Worm (Caenorhabditis elegans) whole organism, L4 larva: Measurements from ENCODE around the gene col-96.

Experiments
- D1046.2 ChIP-seq: fragments of 200-800 bp; sonication (Bioruptor generic); IDR thresholded peaks from 2 replicates; pipeline ENCODE4 v1.3.6; 2022; ENCODE audit warnings: missing genetic modification characterization, missing compliant biosample characterization
- F26F4.8 ChIP-seq: fragments of 200-800 bp; sonication (Bioruptor generic); conservative IDR thresholded peaks from 2 replicates; pipeline ENCODE4 v1.3.6; 2022; ENCODE audit warnings: missing genetic modification characterization, missing compliant biosample characterization
- F37D6.2 ChIP-seq: sonication (generic microtip); optimal IDR thresholded peaks from 2 replicates; lab custom pipeline; 2016; ENCODE audit warnings: mild to moderate bottlenecking, missing genetic modification characterization, missing compliant biosample characterization
- T26A8.4 ChIP-seq: fragments of 200-800 bp; sonication (Bioruptor generic); IDR thresholded peaks from 2 replicates; pipeline ENCODE4 v1.3.6; 2022; ENCODE audit warnings: missing genetic modification characterization, missing compliant biosample characterization
- Y5F2A.4 ChIP-seq: fragments of 200-800 bp; sonication (Bioruptor generic); optimal IDR thresholded peaks from 2 replicates; lab custom pipeline; 2018; ENCODE audit warnings: mild to moderate bottlenecking, missing genetic modification characterization, missing compliant biosample characterization
- Y75B8A.6 ChIP-seq: fragments of 200-800 bp; sonication (Bioruptor generic); IDR thresholded peaks from 2 replicates; pipeline ENCODE4 v1.3.6; 2022; ENCODE audit warnings: missing genetic modification reagents, missing genetic modification characterization, missing compliant biosample characterization
- ZK337.2 ChIP-seq: fragments of 200-800 bp; sonication (Bioruptor generic); IDR thresholded peaks from 2 replicates; pipeline ENCODE4 v1.3.6; 2022; ENCODE audit warnings: missing genetic modification reagents, missing genetic modification characterization, missing compliant biosample characterization
- ZK546.5 ChIP-seq, 2 experiments: sonication (generic microtip); optimal IDR thresholded peaks; 2 replicates each; lab custom pipeline; 2017; ENCODE audit warnings: missing biosample characterization in 2 of 2, missing genetic modification characterization in 2 of 2
- attf-4 ChIP-seq: sonication (generic microtip); optimal IDR thresholded peaks from 3 replicates; lab custom pipeline; 2017; ENCODE audit warnings: missing biosample characterization, missing genetic modification characterization
- ceh-20 ChIP-seq: fragments of 200-800 bp; sonication (Bioruptor generic); IDR thresholded peaks from 2 replicates; pipeline ENCODE4 v1.3.6; 2022; ENCODE audit warnings: missing genetic modification reagents, missing genetic modification characterization, missing compliant biosample characterization
- ctbp-1 ChIP-seq: fragments of 200-800 bp; sonication (Bioruptor generic); IDR thresholded peaks from 2 replicates; pipeline ENCODE4 v1.3.6; 2022; ENCODE audit warnings: missing genetic modification reagents, missing genetic modification characterization, missing compliant biosample characterization
- daf-16 ChIP-seq, 3 experiments: sonication (generic microtip); optimal IDR thresholded peaks; 2 replicates each; lab custom pipeline; 2016 to 2017; ENCODE audit warnings: missing genetic modification characterization in 3 of 3, missing genetic modification reagents in 3 of 3, mild to moderate bottlenecking in 2 of 3, missing compliant biosample characterization in 2 of 3, missing biosample characterization in 1 of 3, moderate library complexity in 1 of 3
- daf-8 ChIP-seq: fragments of 200-800 bp; sonication (Bioruptor generic); IDR thresholded peaks from 2 replicates; pipeline ENCODE4 v1.3.6; 2022; ENCODE audit warnings: missing genetic modification characterization, missing compliant biosample characterization
- dmd-8 ChIP-seq: fragments of 200-800 bp; sonication (Bioruptor generic); IDR thresholded peaks from 2 replicates; pipeline ENCODE4 v1.3.6; 2022; ENCODE audit warnings: missing genetic modification characterization, missing compliant biosample characterization
- dpl-1 ChIP-seq: fragments of 150-350 bp; optimal IDR thresholded peaks from 2 replicates; lab custom pipeline; 2014; ENCODE audit warnings: missing biosample characterization, missing genetic modification reagents, missing genetic modification characterization
- dve-1 ChIP-seq: sonication (generic microtip); optimal IDR thresholded peaks from 2 replicates; lab custom pipeline; 2017; ENCODE audit warnings: antibody characterized with exemption, mild to moderate bottlenecking, missing genetic modification characterization, missing compliant biosample characterization; ENCODE audit not compliant: insufficient read depth
- gei-8 ChIP-seq: fragments of 200-800 bp; sonication (Bioruptor generic); optimal IDR thresholded peaks from 2 replicates; lab custom pipeline; 2018; ENCODE audit warnings: mild to moderate bottlenecking, missing genetic modification characterization, missing compliant biosample characterization
- hlh-11 ChIP-seq: fragments of 200-800 bp; sonication (Bioruptor generic); optimal IDR thresholded peaks from 2 replicates; lab custom pipeline; 2018; ENCODE audit warnings: mild to moderate bottlenecking, missing genetic modification characterization, missing compliant biosample characterization
- hlh-30 ChIP-seq: sonication (generic microtip); optimal IDR thresholded peaks from 2 replicates; lab custom pipeline; 2017; ENCODE audit warnings: antibody characterized with exemption, mild to moderate bottlenecking, missing genetic modification characterization, missing compliant biosample characterization; ENCODE audit not compliant: insufficient read depth
- hmg-1.1 ChIP-seq: fragments of 200-800 bp; sonication (Bioruptor generic); IDR thresholded peaks from 2 replicates; pipeline ENCODE4 v1.3.6; 2022; ENCODE audit warnings: missing genetic modification reagents, missing genetic modification characterization, missing compliant biosample characterization
- jun-1 ChIP-seq: fragments of 150-350 bp; optimal IDR thresholded peaks from 2 replicates; lab custom pipeline; 2014; ENCODE audit warnings: missing biosample characterization, missing genetic modification reagents, missing genetic modification characterization
- lim-7 ChIP-seq: fragments of 200-800 bp; sonication (Bioruptor generic); IDR thresholded peaks from 2 replicates; pipeline ENCODE4 v1.3.6; 2022; ENCODE audit warnings: missing genetic modification characterization, missing compliant biosample characterization
- lin-1 ChIP-seq: fragments of 200-800 bp; sonication (Bioruptor generic); IDR thresholded peaks from 2 replicates; pipeline ENCODE4 v1.3.6; 2022; ENCODE audit warnings: missing genetic modification reagents, missing genetic modification characterization, missing compliant biosample characterization
- lin-13 ChIP-seq: fragments of 150-350 bp; optimal IDR thresholded peaks from 2 replicates; lab custom pipeline; 2014; ENCODE audit warnings: missing biosample characterization, missing genetic modification reagents, missing genetic modification characterization
- lin-38 ChIP-seq: fragments of 200-800 bp; sonication (Bioruptor generic); IDR thresholded peaks from 2 replicates; pipeline ENCODE4 v1.3.6; 2022; ENCODE audit warnings: missing genetic modification reagents, missing genetic modification characterization, missing compliant biosample characterization
- lsy-2 ChIP-seq, 2 experiments: fragments of 150-350 bp in 1 of 2; sonication (generic microtip) in 1 of 2; optimal IDR thresholded peaks; 2 replicates each; lab custom pipeline; 2014 to 2017; ENCODE audit warnings: missing biosample characterization in 2 of 2, missing genetic modification characterization in 2 of 2
- madf-5 ChIP-seq, 2 experiments: fragments of 200-800 bp; sonication (Bioruptor generic); IDR thresholded peaks; 2 replicates each; pipeline ENCODE4 v1.3.6; 2022; ENCODE audit warnings: missing compliant biosample characterization in 2 of 2, missing genetic modification characterization in 2 of 2
- madf-9 ChIP-seq: fragments of 200-800 bp; sonication (Bioruptor generic); conservative IDR thresholded peaks from 2 replicates; pipeline ENCODE4 v1.3.6; 2022; ENCODE audit warnings: missing genetic modification reagents, missing genetic modification characterization, missing compliant biosample characterization
- mdt-29 ChIP-seq: fragments of 200-800 bp; sonication (Bioruptor generic); IDR thresholded peaks from 2 replicates; pipeline ENCODE4 v1.3.6; 2022; ENCODE audit warnings: missing genetic modification reagents, missing genetic modification characterization, missing compliant biosample characterization
- mep-1 ChIP-seq: fragments of 150-350 bp; sonication (generic microtip); optimal IDR thresholded peaks from 3 replicates; lab custom pipeline; 2014; ENCODE audit warnings: missing biosample characterization, missing genetic modification characterization
- mes-2 ChIP-seq: sonication (generic microtip); optimal IDR thresholded peaks from 2 replicates; lab custom pipeline; 2016; ENCODE audit warnings: missing genotype, mild to moderate bottlenecking, missing genetic modification characterization, missing compliant biosample characterization; ENCODE audit not compliant: poor library complexity, severe bottlenecking
- mxl-3 ChIP-seq: fragments of 200-800 bp; sonication (Bioruptor generic); optimal IDR thresholded peaks from 2 replicates; lab custom pipeline; 2018; ENCODE audit warnings: mild to moderate bottlenecking, missing genetic modification characterization, missing compliant biosample characterization
- nhr-10 ChIP-seq: fragments of 150-350 bp; optimal IDR thresholded peaks from 2 replicates; lab custom pipeline; 2014; ENCODE audit warnings: missing biosample characterization, missing genetic modification characterization
- nhr-111 ChIP-seq: fragments of 200-800 bp; sonication (Bioruptor generic); optimal IDR thresholded peaks from 2 replicates; lab custom pipeline; 2018; ENCODE audit warnings: mild to moderate bottlenecking, missing genetic modification characterization, missing compliant biosample characterization
- nhr-28 ChIP-seq: fragments of 150-350 bp; optimal IDR thresholded peaks from 2 replicates; lab custom pipeline; 2014; ENCODE audit warnings: missing biosample characterization, missing genetic modification characterization
- nhr-48 ChIP-seq: sonication (generic microtip); optimal IDR thresholded peaks from 2 replicates; lab custom pipeline; 2016; ENCODE audit warnings: mild to moderate bottlenecking, missing genetic modification characterization, missing compliant biosample characterization
- nhr-6 ChIP-seq: fragments of 150-350 bp; optimal IDR thresholded peaks from 2 replicates; lab custom pipeline; 2014; ENCODE audit warnings: missing biosample characterization, missing genetic modification characterization
- pha-4 ChIP-seq, 2 experiments: fragments of 150-350 bp in 1 of 2; fragments of 200-800 bp in 1 of 2; sonication (Bioruptor generic) in 1 of 2; IDR thresholded peaks in 1 of 2; optimal IDR thresholded peaks in 1 of 2; 2 replicates each; pipeline versions ENCODE4 v1.3.6 to Lab custom; 2014 to 2022; ENCODE audit warnings: missing genetic modification characterization in 2 of 2, missing genetic modification reagents in 2 of 2, missing biosample characterization in 1 of 2, missing compliant biosample characterization in 1 of 2
- pqm-1 ChIP-seq: sonication (generic microtip); optimal IDR thresholded peaks from 2 replicates; lab custom pipeline; 2017; ENCODE audit warnings: missing biosample characterization, missing genetic modification characterization
- sdz-12 ChIP-seq: fragments of 200-800 bp; sonication (Bioruptor generic); optimal IDR thresholded peaks from 2 replicates; lab custom pipeline; 2018; ENCODE audit warnings: mild to moderate bottlenecking, missing genetic modification characterization, missing compliant biosample characterization
- skn-1 ChIP-seq: fragments of 150-350 bp; optimal IDR thresholded peaks from 2 replicates; lab custom pipeline; 2014; ENCODE audit warnings: missing biosample characterization, missing genetic modification characterization
- snpc-1.2 ChIP-seq: fragments of 200-800 bp; sonication (Bioruptor generic); IDR thresholded peaks from 2 replicates; pipeline ENCODE4 v1.3.6; 2022; ENCODE audit warnings: missing genetic modification reagents, missing genetic modification characterization, missing compliant biosample characterization
- spr-3 ChIP-seq: fragments of 200-800 bp; sonication (Bioruptor generic); optimal IDR thresholded peaks from 2 replicates; lab custom pipeline; 2018; ENCODE audit warnings: mild to moderate bottlenecking, missing genetic modification characterization, missing compliant biosample characterization
- tag-97 ChIP-seq: fragments of 200-800 bp; sonication (Bioruptor generic); IDR thresholded peaks from 2 replicates; pipeline ENCODE4 v1.3.6; 2022; ENCODE audit warnings: missing genetic modification characterization, missing compliant biosample characterization
- unc-130 ChIP-seq: sonication (generic microtip); optimal IDR thresholded peaks from 2 replicates; lab custom pipeline; 2016; ENCODE audit warnings: missing genetic modification reagents, missing genetic modification characterization, missing compliant biosample characterization
- unc-62 ChIP-seq, 3 experiments: fragments of 150-350 bp in 1 of 3; sonication (generic microtip); optimal IDR thresholded peaks in 2 of 3; peaks in 1 of 3; 1 replicate in 1 of 3; 2 replicates in 2 of 3; lab custom pipeline; 2014 to 2017; ENCODE audit warnings: missing biosample characterization in 3 of 3, missing genetic modification characterization in 3 of 3, missing genetic modification reagents in 3 of 3, missing genotype in 1 of 3
- zfp-2 ChIP-seq: sonication (generic microtip); optimal IDR thresholded peaks from 2 replicates; lab custom pipeline; 2016; ENCODE audit warnings: mild to moderate bottlenecking, missing genetic modification characterization, missing compliant biosample characterization
- zip-2 ChIP-seq: fragments of 150-350 bp; optimal IDR thresholded peaks from 2 replicates; lab custom pipeline; 2014; ENCODE audit warnings: missing biosample characterization, missing genetic modification characterization
- ztf-11 ChIP-seq: fragments of 150-350 bp; optimal IDR thresholded peaks from 2 replicates; lab custom pipeline; 2014; ENCODE audit warnings: missing biosample characterization, missing genetic modification characterization

col-96 gene

ce11 chrIII:11719400-11719875 is 12.9 kb upstream of the col-96 start, which contains the start of the genes elb-1 and Y41C4A.11 (continued):
- TF ChIP-seq ZK546.5 (tag; optimal IDR thresholded peaks at IDR 0.05; lab: Kevin White, UChicago) (no peak), lin-13 (peak; percentile 34), lin-38 (GFP tag; lab: Robert Waterston, UW) (peak; percentile 97), tag-97 (GFP tag; lab: Robert Waterston, UW) (no peak), nhr-6 (tag; lab: Kevin White, UChicago) (peak; percentile 29), attf-4 (tag; lab: Kevin White, UChicago) (no peak), daf-16 (GFP tag; optimal IDR thresholded peaks at IDR 0.05; lab: Kevin White, UChicago) (no peak), daf-16 (tag; optimal IDR thresholded peaks at IDR 0.05; lab: Kevin White, UChicago) (peak; percentile 3), nhr-111 (no peak), ceh-20 (GFP tag; lab: Robert Waterston, UW) (no peak), nhr-48 (tag; lab: Kevin White, UChicago) (no peak), madf-9 (GFP tag; lab: Robert Waterston, UW) (0 out of 2 replicates have a peak, but pooled peaks have one; percentile 13), pha-4 (GFP tag; IDR thresholded peaks at IDR 0.05; lab: Robert Waterston, UW) (no peak), pha-4 (tag; optimal IDR thresholded peaks at IDR 0.05; lab: Kevin White, UChicago) (peak; percentile 88), nhr-28 (tag; lab: Kevin White, UChicago) (peak; percentile 43), ctbp-1 (GFP tag; lab: Robert Waterston, UW) (no peak), nhr-10 (tag; lab: Kevin White, UChicago) (no peak), F26F4.8 (GFP tag; lab: Robert Waterston, UW) (no peak), hlh-11 (no peak), T26A8.4 (GFP tag; lab: Robert Waterston, UW) (no peak), hlh-30 (peak; percentile 69), D1046.2 (no peak), zip-2 (tag; lab: Kevin White, UChicago) (no peak), snpc-1.2 (no peak), lim-7 (GFP tag; lab: Robert Waterston, UW) (no peak), jun-1 (tag; lab: Kevin White, UChicago) (no peak), dpl-1 (GFP tag; lab: Kevin White, UChicago) (peak; percentile 96), F37D6.2 (tag; lab: Kevin White, UChicago) (no peak), hmg-1.1 (peak; percentile 59; the same call in 1 of the 2 replicates), dve-1 (tag; lab: Kevin White, UChicago) (peak; percentile 36), mep-1 (tag; lab: Kevin White, UChicago) (peak; percentile 47), lsy-2 (tag; optimal IDR thresholded peaks at IDR 0.05; lab: Kevin White, UChicago) (peak in 1 of 2 experiments; percentile 72), ZK337.2 (GFP tag; lab: Robert Waterston, UW) (no peak), daf-8 (no peak), mes-2 (tag; lab: Kevin White, UChicago) (peak; percentile 69), unc-62 (GFP tag; optimal IDR thresholded peaks at IDR 0.05 in 1 of 2; lab: Kevin White, UChicago) (no peak), unc-62 (tag; optimal IDR thresholded peaks at IDR 0.05; lab: Kevin White, UChicago) (no peak)

DNA sequence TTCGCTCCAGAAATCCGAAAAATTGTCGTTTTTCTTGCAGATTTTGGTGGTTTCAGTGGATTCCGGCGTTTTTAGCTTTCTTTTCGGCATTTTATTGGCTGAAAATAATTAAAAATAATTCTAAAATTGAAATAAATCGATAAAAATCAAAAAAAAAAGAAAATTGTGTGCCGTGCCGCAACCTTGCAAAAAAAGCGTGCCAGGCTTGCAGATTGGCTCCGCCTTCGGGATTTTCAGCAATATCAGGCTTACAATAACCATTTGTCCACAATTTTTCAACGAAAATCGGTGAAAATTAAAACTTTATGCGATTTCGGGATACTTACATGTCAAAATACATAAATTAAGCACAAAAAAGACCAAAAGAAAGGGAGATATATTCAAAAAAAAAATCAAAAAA is 12.0 kb upstream of the col-96 start, which contains the start of gene Y41C4A.9:
Gene Y41C4A.9 (minus strand): TSS at position 98 of the 400 bp plus-strand sequence.
- TF ChIP-seq ztf-11 (tag; lab: Kevin White, UChicago) (no peak), dmd-8 (no peak), skn-1 (tag; lab: Kevin White, UChicago) (no peak), mdt-29 (GFP tag; lab: Robert Waterston, UW) (no peak), sdz-12 (no peak), unc-130 (no peak), tag-97 (GFP tag; lab: Robert Waterston, UW) (no peak), nhr-6 (tag; lab: Kevin White, UChicago) (no peak), Y5F2A.4 (GFP tag; lab: Kevin White, UChicago) (no peak), hmg-1.1 (no peak), pqm-1 (tag; lab: Kevin White, UChicago) (no peak), daf-16 (GFP tag; optimal IDR thresholded peaks at IDR 0.05; lab: Kevin White, UChicago) (no peak), daf-16 (tag; optimal IDR thresholded peaks at IDR 0.05; lab: Kevin White, UChicago) (peak; percentile 11), madf-5 (GFP tag; IDR thresholded peaks at IDR 0.05; lab: Robert Waterston, UW) (no peak), Y75B8A.6 (GFP tag; lab: Robert Waterston, UW) (no peak), snpc-1.2 (no peak), lin-1 (GFP tag; lab: Robert Waterston, UW) (no peak), zfp-2 (tag; lab: Kevin White, UChicago) (no peak), gei-8 (GFP tag; lab: Kevin White, UChicago) (no peak), spr-3 (GFP tag; lab: Kevin White, UChicago) (no peak), lin-38 (GFP tag; lab: Robert Waterston, UW) (peak; percentile 68), mxl-3 (GFP tag; lab: Kevin White, UChicago) (no peak)
